Worm (Caenorhabditis elegans) whole organism, early embryonic: ENCODE data around the gene T23D5.3.
A peak's percentile ranks its signal among the peaks of the same experiment; 100 is the strongest.
"Not testable (repeated sequence)": the region's sequence is repeated elsewhere in the genome, so short reads cannot be mapped to it uniquely, and the experiment has no call there.

Experiments
- B0310.2 ChIP-seq: sonication (generic microtip); optimal IDR thresholded peaks from 2 replicates; lab custom pipeline; 2016; ENCODE audit warnings: mild to moderate bottlenecking, missing genetic modification characterization, missing compliant biosample characterization
- ama-1 ChIP-seq: fragments of 150-350 bp; optimal IDR thresholded peaks from 2 replicates; lab custom pipeline; 2014
- ceh-13 ChIP-seq: fragments of 200-800 bp; sonication (Bioruptor generic); optimal IDR thresholded peaks from 2 replicates; lab custom pipeline; 2018; ENCODE audit warnings: mild to moderate bottlenecking, missing genetic modification characterization, missing compliant biosample characterization
- flt-1 ChIP-seq: fragments of 200-800 bp; sonication (Bioruptor generic); IDR thresholded peaks from 2 replicates; pipeline ENCODE4 v1.3.6; 2022; ENCODE audit warnings: missing genetic modification characterization, missing compliant biosample characterization
- hmg-4 ChIP-seq: fragments of 200-800 bp; sonication (Bioruptor generic); optimal IDR thresholded peaks from 2 replicates; lab custom pipeline; 2018; ENCODE audit warnings: mild to moderate bottlenecking, missing genetic modification characterization, missing compliant biosample characterization
- scrt-1 ChIP-seq: fragments of 200-800 bp; sonication (Bioruptor generic); IDR thresholded peaks from 2 replicates; pipeline ENCODE4 v1.3.6; 2022; ENCODE audit warnings: missing genetic modification characterization, missing compliant biosample characterization
- tbx-11 ChIP-seq: fragments of 200-800 bp; sonication (Bioruptor generic); IDR thresholded peaks from 2 replicates; pipeline ENCODE4 v1.3.6; 2022; ENCODE audit warnings: missing genetic modification characterization, missing compliant biosample characterization

ce11 chrV:15767385-15767784 is 33.9 kb upstream of the T23D5.3 start:
- TF ChIP-seq ama-1; hmg-4; tbx-11 (GFP tag; lab: Robert Waterston, UW); B0310.2; ceh-13: not testable (repeated sequence)
- peak; percentile 28; the same call in 1 of the 2 replicates for TF ChIP-seq flt-1 (GFP tag; lab: Robert Waterston, UW)
- TF ChIP-seq scrt-1 (GFP tag; lab: Robert Waterston, UW), result peak; percentile 51; the same call in 1 of the 2 replicates
